Worm (Caenorhabditis elegans): ENCODE data around the gene nlp-45.

The nlp-45 gene

ce11 chrX:2381282-2381681 is 43.2 kb upstream of the nlp-45 start, which contains the start of gene F47G3.4:
Gene F47G3.4 (plus strand): TSS chrX:2381582.
- TF ChIP-seq lin-13 (GFP tag; optimal IDR thresholded peaks at IDR 0.05) (no peak), ztf-4 (tag; optimal IDR thresholded peaks at IDR 0.05) (no peak), snu-23 (GFP tag; optimal IDR thresholded peaks at IDR 0.05) (no peak), F16B12.6 (tag; optimal IDR thresholded peaks at IDR 0.05) (no peak), snpc-4 (tag; optimal IDR thresholded peaks at IDR 0.05) (no peak), efl-3 (GFP tag; optimal IDR thresholded peaks at IDR 0.05) (no peak), grh-1 (GFP tag; IDR thresholded peaks at IDR 0.05) (no peak)

- no peak for TF ChIP-seq egl-27 (tag; optimal IDR thresholded peaks at IDR 0.05)
- peak; percentile 50 for TF ChIP-seq snu-23 (GFP tag; optimal IDR thresholded peaks at IDR 0.05)
- TF ChIP-seq lin-14 (GFP tag; optimal IDR thresholded peaks at IDR 0.05): peak; percentile 68
- no peak for TF ChIP-seq tbx-2 (tag; optimal IDR thresholded peaks at IDR 0.05)
- no peak for TF ChIP-seq aha-1 (tag; optimal IDR thresholded peaks at IDR 0.05)
- TF ChIP-seq F16B12.6 (tag; optimal IDR thresholded peaks at IDR 0.05): no peak
- no peak for TF ChIP-seq hlh-4 (tag; optimal IDR thresholded peaks at IDR 0.05)
- no peak for TF ChIP-seq nhr-28 (tag; optimal IDR thresholded peaks at IDR 0.05)
- TF ChIP-seq nhr-12 (tag; optimal IDR thresholded peaks at IDR 0.05): no peak
- TF ChIP-seq nhr-20 (tag; optimal IDR thresholded peaks at IDR 0.05): peak; percentile 12
- TF ChIP-seq egl-13 (tag; optimal IDR thresholded peaks at IDR 0.05): no peak
- peak; percentile 73 for TF ChIP-seq nhr-85 (tag)
- no peak for TF ChIP-seq elt-2 (tag; optimal IDR thresholded peaks at IDR 0.05)
- TF ChIP-seq blmp-1 (tag; optimal IDR thresholded peaks at IDR 0.05): peak; percentile 13
- peak in 1 of 2 experiments; percentile 19 for TF ChIP-seq lsy-2 (tag; optimal IDR thresholded peaks at IDR 0.05)
- no peak for TF ChIP-seq efl-1 (optimal IDR thresholded peaks at IDR 0.05)
- peak in 1 of 2 experiments; percentile 88 for TF ChIP-seq efl-1 (GFP tag; optimal IDR thresholded peaks at IDR 0.05 in 1 of 2)
- no peak for TF ChIP-seq sup-37 (GFP tag; optimal IDR thresholded peaks at IDR 0.05)
- no peak for TF ChIP-seq nhr-77 (tag; optimal IDR thresholded peaks at IDR 0.05)
- TF ChIP-seq nhr-19 (GFP tag; conservative IDR thresholded peaks at IDR 0.05): no peak
- no peak for TF ChIP-seq ztf-11 (tag; optimal IDR thresholded peaks at IDR 0.05)
- TF ChIP-seq pqm-1 (tag; optimal IDR thresholded peaks at IDR 0.05): no peak
- no peak for TF ChIP-seq unc-86 (tag; optimal IDR thresholded peaks at IDR 0.05)
- TF ChIP-seq lin-35 (GFP tag; optimal IDR thresholded peaks at IDR 0.05): peak in 1 of 2 experiments; percentile 15
- no peak for TF ChIP-seq sox-4 (tag; optimal IDR thresholded peaks at IDR 0.05)
- no peak for TF ChIP-seq ama-1 (optimal IDR thresholded peaks at IDR 0.05)
- peak; percentile 24 for TF ChIP-seq skn-1 (tag; optimal IDR thresholded peaks at IDR 0.05)
- TF ChIP-seq fos-1 (tag; optimal IDR thresholded peaks at IDR 0.05): no peak
- TF ChIP-seq fkh-10 (GFP tag; optimal IDR thresholded peaks at IDR 0.05): no peak
- no peak for TF ChIP-seq nhr-237 (tag; optimal IDR thresholded peaks at IDR 0.05)
- peak; percentile 7 for TF ChIP-seq pag-3 (tag; optimal IDR thresholded peaks at IDR 0.05; ENCODE audit: borderline replicate concordance, insufficient read depth)
- TF ChIP-seq elt-3 (tag; optimal IDR thresholded peaks at IDR 0.05): no peak
- TF ChIP-seq nhr-47 (tag; optimal IDR thresholded peaks at IDR 0.05): no peak
- TF ChIP-seq hlh-17 (GFP tag; optimal IDR thresholded peaks at IDR 0.05; ENCODE audit: borderline replicate concordance): no peak
- no peak for TF ChIP-seq ets-5 (GFP tag; IDR thresholded peaks at IDR 0.05)
- TF ChIP-seq lin-13 (GFP tag; optimal IDR thresholded peaks at IDR 0.05): no peak
- no peak for TF ChIP-seq dpl-1 (GFP tag; optimal IDR thresholded peaks at IDR 0.05)
- peak; percentile 48 for TF ChIP-seq nhr-71 (tag; optimal IDR thresholded peaks at IDR 0.05)
These were observed 42.7 kb upstream of the nlp-45 start for ce11 chrX:2380818-2381217.

Data from whole organism, L1 larva.